Worm (Caenorhabditis elegans): ENCODE measurements around the gene adt-2.

Gene adt-2

ce11 chrX:7569685-7570518 is 16.1 kb upstream of the adt-2 start, which contains the start of gene apy-1:
TSS of gene apy-1 (minus strand) at chrX:7569722.
- no peak for TF ChIP-seq ztf-29 (GFP tag; IDR thresholded peaks at IDR 0.05)
- TF ChIP-seq cog-1 (tag; optimal IDR thresholded peaks at IDR 0.05), result peak; percentile 1

- TF ChIP-seq T22C8.4 (GFP tag; IDR thresholded peaks at IDR 0.05), result no peak
- TF ChIP-seq tab-1 (GFP tag; IDR thresholded peaks at IDR 0.05), result no peak
- no peak for TF ChIP-seq klf-2 (GFP tag; conservative IDR thresholded peaks at IDR 0.05)
Observed at ce11 chrX:7572057-7572456, 14.0 kb upstream of the adt-2 start, which contains the start of gene pcyt-1. TSS of gene pcyt-1 (plus strand) at chrX:7572357.

ce11 chrX:7573172-7573571 is 12.8 kb upstream of the adt-2 start:
- TF ChIP-seq T22C8.4 (GFP tag; IDR thresholded peaks at IDR 0.05), result no peak
- TF ChIP-seq klf-2 (GFP tag; conservative IDR thresholded peaks at IDR 0.05), result no peak
- TF ChIP-seq ztf-23 (GFP tag; IDR thresholded peaks at IDR 0.05), result no peak
- TF ChIP-seq med-1 (GFP tag; optimal IDR thresholded peaks at IDR 0.05; ENCODE audit: insufficient read depth), result no peak
- TF ChIP-seq flt-1 (GFP tag; IDR thresholded peaks at IDR 0.05), result no peak
- TF ChIP-seq cog-1 (tag; optimal IDR thresholded peaks at IDR 0.05), result no peak
- TF ChIP-seq tab-1 (GFP tag; IDR thresholded peaks at IDR 0.05), result no peak
- no peak for TF ChIP-seq ztf-29 (GFP tag; IDR thresholded peaks at IDR 0.05)
- TF ChIP-seq ref-1 (GFP tag; conservative IDR thresholded peaks at IDR 0.05), result no peak

ce11 chrX:7573572-7573628 is 12.6 kb upstream of the adt-2 start, which contains the start of the genes unc-98 and F08C6.18:
TSS of gene unc-98 (minus strand) at chrX:7573619.
TSS of gene F08C6.18 (minus strand) at chrX:7573628.
- TF ChIP-seq ref-1 (GFP tag; conservative IDR thresholded peaks at IDR 0.05), result no peak
- no peak for TF ChIP-seq med-1 (GFP tag; optimal IDR thresholded peaks at IDR 0.05; ENCODE audit: insufficient read depth)
- TF ChIP-seq ztf-23 (GFP tag; IDR thresholded peaks at IDR 0.05), result no peak
- no peak for TF ChIP-seq flt-1 (GFP tag; IDR thresholded peaks at IDR 0.05)
- TF ChIP-seq T22C8.4 (GFP tag; IDR thresholded peaks at IDR 0.05), result no peak
- TF ChIP-seq cog-1 (tag; optimal IDR thresholded peaks at IDR 0.05), result no peak
- TF ChIP-seq klf-2 (GFP tag; conservative IDR thresholded peaks at IDR 0.05), result no peak
- TF ChIP-seq ztf-29 (GFP tag; IDR thresholded peaks at IDR 0.05), result no peak
- no peak for TF ChIP-seq tab-1 (GFP tag; IDR thresholded peaks at IDR 0.05)

ce11 chrX:7573629-7574028 is 12.4 kb upstream of the adt-2 start:
- TF ChIP-seq flt-1 (GFP tag; IDR thresholded peaks at IDR 0.05), result no peak
- no peak for TF ChIP-seq med-1 (GFP tag; optimal IDR thresholded peaks at IDR 0.05; ENCODE audit: insufficient read depth)
- no peak for TF ChIP-seq T22C8.4 (GFP tag; IDR thresholded peaks at IDR 0.05)
- no peak for TF ChIP-seq klf-2 (GFP tag; conservative IDR thresholded peaks at IDR 0.05)
- peak; percentile 7 for TF ChIP-seq cog-1 (tag; optimal IDR thresholded peaks at IDR 0.05)

- TF ChIP-seq med-1 (GFP tag; optimal IDR thresholded peaks at IDR 0.05; ENCODE audit: insufficient read depth) (no peak), klf-2 (GFP tag; conservative IDR thresholded peaks at IDR 0.05) (no peak), ztf-29 (GFP tag; IDR thresholded peaks at IDR 0.05) (no peak)
Observed at ce11 chrX:7575939-7576338, 10.1 kb upstream of the adt-2 start.

- TF ChIP-seq ref-1 (GFP tag; conservative IDR thresholded peaks at IDR 0.05) (no peak), T22C8.4 (GFP tag; IDR thresholded peaks at IDR 0.05) (no peak), tab-1 (GFP tag; IDR thresholded peaks at IDR 0.05) (no peak), ztf-23 (GFP tag; IDR thresholded peaks at IDR 0.05) (no peak), flt-1 (GFP tag; IDR thresholded peaks at IDR 0.05) (no peak), med-1 (GFP tag; optimal IDR thresholded peaks at IDR 0.05; ENCODE audit: insufficient read depth) (no peak), ztf-29 (GFP tag; IDR thresholded peaks at IDR 0.05) (no peak), klf-2 (GFP tag; conservative IDR thresholded peaks at IDR 0.05) (no peak), cog-1 (tag; optimal IDR thresholded peaks at IDR 0.05) (no peak)
Observed at ce11 chrX:7577458-7578158, 8.4 kb upstream of the adt-2 start.

- TF ChIP-seq ref-1 (GFP tag; conservative IDR thresholded peaks at IDR 0.05) (no peak), ztf-23 (GFP tag; IDR thresholded peaks at IDR 0.05) (no peak), klf-2 (GFP tag; conservative IDR thresholded peaks at IDR 0.05) (no peak), cog-1 (tag; optimal IDR thresholded peaks at IDR 0.05) (no peak), T22C8.4 (GFP tag; IDR thresholded peaks at IDR 0.05) (no peak), tab-1 (GFP tag; IDR thresholded peaks at IDR 0.05) (no peak), ztf-29 (GFP tag; IDR thresholded peaks at IDR 0.05) (no peak), med-1 (GFP tag; optimal IDR thresholded peaks at IDR 0.05; ENCODE audit: insufficient read depth) (no peak), flt-1 (GFP tag; IDR thresholded peaks at IDR 0.05) (no peak)
Observed at ce11 chrX:7578308-7578707, 7.7 kb upstream of the adt-2 start.

ce11 chrX:7582223-7582622 is 3.8 kb upstream of the adt-2 start:
- no peak for TF ChIP-seq flt-1 (GFP tag; IDR thresholded peaks at IDR 0.05)

- no peak for TF ChIP-seq klf-2 (GFP tag; conservative IDR thresholded peaks at IDR 0.05)
Observed at ce11 chrX:7583930-7584329, 2.1 kb upstream of the adt-2 start.

- TF ChIP-seq tab-1 (GFP tag; IDR thresholded peaks at IDR 0.05) (no peak), ztf-23 (GFP tag; IDR thresholded peaks at IDR 0.05) (no peak)
Observed at ce11 chrX:7586588-7586987, 579 bp downstream of the adt-2 start.
